Worm (Caenorhabditis elegans) whole organism, late embryonic: ENCODE results near the gene C35C5.10.

Source experiments
- C08G9.2 ChIP-seq: sonication (generic microtip); optimal IDR thresholded peaks from 2 replicates; lab custom pipeline; 2016; ENCODE audit warnings: mild to moderate bottlenecking, missing genetic modification characterization, moderate library complexity, missing compliant biosample characterization
- F13H6.1 ChIP-seq: sonication (generic microtip); optimal IDR thresholded peaks from 2 replicates; lab custom pipeline; 2016; ENCODE audit warnings: missing genetic modification characterization, missing compliant biosample characterization
- K02D7.2 ChIP-seq: sonication (generic microtip); optimal IDR thresholded peaks from 2 replicates; lab custom pipeline; 2017; ENCODE audit warnings: mild to moderate bottlenecking, missing genetic modification characterization, missing compliant biosample characterization
- K09A11.1 ChIP-seq: sonication (generic microtip); optimal IDR thresholded peaks from 2 replicates; lab custom pipeline; 2017; ENCODE audit warnings: antibody characterized with exemption, mild to moderate bottlenecking, missing genetic modification characterization, missing compliant biosample characterization; ENCODE audit not compliant: insufficient read depth
- T23F11.4 ChIP-seq: fragments of 200-800 bp; sonication (Bioruptor generic); optimal IDR thresholded peaks from 2 replicates; lab custom pipeline; 2018; ENCODE audit warnings: mild to moderate bottlenecking, missing genetic modification characterization, missing compliant biosample characterization
- Y22D7AL.16 ChIP-seq: sonication (generic microtip); optimal IDR thresholded peaks from 2 replicates; lab custom pipeline; 2016; ENCODE audit warnings: missing genetic modification characterization, missing compliant biosample characterization
- ahr-1 ChIP-seq: sonication (generic microtip); optimal IDR thresholded peaks from 2 replicates; lab custom pipeline; 2016; ENCODE audit warnings: missing genetic modification characterization, missing compliant biosample characterization
- ceh-14 ChIP-seq: sonication (generic microtip); optimal IDR thresholded peaks from 2 replicates; lab custom pipeline; 2016; ENCODE audit warnings: missing genotype, missing genetic modification characterization, missing compliant biosample characterization
- ceh-19 ChIP-seq: fragments of 200-800 bp; sonication (Bioruptor generic); optimal IDR thresholded peaks from 2 replicates; lab custom pipeline; 2018; ENCODE audit warnings: mild to moderate bottlenecking, missing genetic modification characterization, missing compliant biosample characterization
- ceh-2 ChIP-seq: sonication (generic microtip); optimal IDR thresholded peaks from 2 replicates; lab custom pipeline; 2016; ENCODE audit warnings: missing genotype, missing genetic modification characterization, missing compliant biosample characterization
- ceh-22 ChIP-seq: sonication (generic microtip); optimal IDR thresholded peaks from 2 replicates; lab custom pipeline; 2017; ENCODE audit warnings: missing biosample characterization, missing genetic modification characterization
- ceh-24 ChIP-seq: sonication (generic microtip); optimal IDR thresholded peaks from 2 replicates; lab custom pipeline; 2016; ENCODE audit warnings: mild to moderate bottlenecking, missing genetic modification characterization, missing compliant biosample characterization
- ceh-30 ChIP-seq: fragments of 150-350 bp; optimal IDR thresholded peaks from 2 replicates; lab custom pipeline; 2014; ENCODE audit warnings: missing biosample characterization, missing genetic modification characterization
- ceh-31 ChIP-seq: sonication (generic microtip); optimal IDR thresholded peaks from 2 replicates; lab custom pipeline; 2016; ENCODE audit warnings: missing genetic modification characterization, missing compliant biosample characterization
- ceh-34 ChIP-seq: sonication (generic microtip); optimal IDR thresholded peaks from 2 replicates; lab custom pipeline; 2016; ENCODE audit warnings: mild to moderate bottlenecking, missing genetic modification characterization, missing compliant biosample characterization
- ceh-45 ChIP-seq: fragments of 200-800 bp; sonication (Bioruptor generic); IDR thresholded peaks from 2 replicates; pipeline ENCODE4 v1.3.6; 2022; ENCODE audit warnings: missing genetic modification reagents, missing genetic modification characterization, missing compliant biosample characterization
- ceh-48 ChIP-seq: sonication (generic microtip); optimal IDR thresholded peaks from 2 replicates; lab custom pipeline; 2016; ENCODE audit warnings: missing genetic modification characterization, inconsistent platforms, missing compliant biosample characterization
- ceh-6 ChIP-seq: fragments of 200-800 bp; sonication (Bioruptor generic); optimal IDR thresholded peaks from 2 replicates; lab custom pipeline; 2018; ENCODE audit warnings: mild to moderate bottlenecking, missing genetic modification characterization, missing compliant biosample characterization
- ceh-9 ChIP-seq: sonication (generic microtip); optimal IDR thresholded peaks from 2 replicates; lab custom pipeline; 2016; ENCODE audit warnings: mild to moderate bottlenecking, missing genetic modification characterization, inconsistent platforms, missing compliant biosample characterization
- che-1 ChIP-seq: sonication (generic microtip); optimal IDR thresholded peaks from 2 replicates; lab custom pipeline; 2016; ENCODE audit warnings: mild to moderate bottlenecking, missing genetic modification characterization, missing compliant biosample characterization
- elt-2 ChIP-seq: sonication (generic microtip); optimal IDR thresholded peaks from 2 replicates; lab custom pipeline; 2016; ENCODE audit warnings: missing genetic modification reagents, missing genetic modification characterization, missing compliant biosample characterization
- elt-4 ChIP-seq: sonication (generic microtip); optimal IDR thresholded peaks from 2 replicates; lab custom pipeline; 2016; ENCODE audit warnings: missing genetic modification characterization, missing compliant biosample characterization
- ets-4 ChIP-seq: sonication (generic microtip); optimal IDR thresholded peaks from 2 replicates; lab custom pipeline; 2016; ENCODE audit warnings: missing genetic modification characterization, missing compliant biosample characterization
- eyg-1 ChIP-seq: sonication (generic microtip); optimal IDR thresholded peaks from 2 replicates; lab custom pipeline; 2016; ENCODE audit warnings: missing genotype, missing genetic modification characterization, missing compliant biosample characterization
- fax-1 ChIP-seq: sonication (generic microtip); optimal IDR thresholded peaks from 2 replicates; lab custom pipeline; 2016; ENCODE audit warnings: missing genotype, missing genetic modification characterization, missing compliant biosample characterization
- fkh-10 ChIP-seq: fragments of 150-350 bp; optimal IDR thresholded peaks from 2 replicates; lab custom pipeline; 2014; ENCODE audit warnings: missing biosample characterization, missing genetic modification reagents, missing genetic modification characterization
- fkh-6 ChIP-seq: sonication (generic microtip); optimal IDR thresholded peaks from 2 replicates; lab custom pipeline; 2016; ENCODE audit warnings: missing genetic modification characterization, missing compliant biosample characterization
- gmeb-2 ChIP-seq: sonication (generic microtip); optimal IDR thresholded peaks from 2 replicates; lab custom pipeline; 2016; ENCODE audit warnings: missing genetic modification characterization, inconsistent platforms, missing compliant biosample characterization
- hlh-13 ChIP-seq: fragments of 200-800 bp; sonication (Bioruptor generic); optimal IDR thresholded peaks from 2 replicates; lab custom pipeline; 2018; ENCODE audit warnings: mild to moderate bottlenecking, missing genetic modification characterization, missing compliant biosample characterization
- hlh-15 ChIP-seq: sonication (generic microtip); optimal IDR thresholded peaks from 2 replicates; lab custom pipeline; 2016; ENCODE audit warnings: missing genetic modification characterization, missing compliant biosample characterization
- hlh-30 ChIP-seq: sonication (generic microtip); optimal IDR thresholded peaks from 2 replicates; lab custom pipeline; 2017; ENCODE audit warnings: antibody characterized with exemption, missing genetic modification characterization, missing compliant biosample characterization; ENCODE audit not compliant: insufficient read depth
- hlh-6 ChIP-seq: sonication (generic microtip); optimal IDR thresholded peaks from 2 replicates; lab custom pipeline; 2016; ENCODE audit warnings: missing genotype, missing genetic modification characterization, missing compliant biosample characterization
- hlh-8 ChIP-seq: sonication (generic microtip); optimal IDR thresholded peaks from 2 replicates; lab custom pipeline; 2016; ENCODE audit warnings: missing genotype, missing genetic modification characterization, missing compliant biosample characterization
- lim-6 ChIP-seq: sonication (generic microtip); optimal IDR thresholded peaks from 2 replicates; lab custom pipeline; 2016; ENCODE audit warnings: missing genetic modification characterization, missing compliant biosample characterization
- lin-11 ChIP-seq: fragments of 200-800 bp; sonication (Bioruptor generic); optimal IDR thresholded peaks from 2 replicates; lab custom pipeline; 2018; ENCODE audit warnings: mild to moderate bottlenecking, missing genetic modification characterization, missing compliant biosample characterization
- nfya-1 ChIP-seq: sonication (generic microtip); optimal IDR thresholded peaks from 2 replicates; lab custom pipeline; 2017; ENCODE audit warnings: missing genetic modification characterization, mild to moderate bottlenecking, missing compliant biosample characterization, antibody characterized with exemption, moderate library complexity
- nhr-232 ChIP-seq: sonication (generic microtip); optimal IDR thresholded peaks from 2 replicates; lab custom pipeline; 2016; ENCODE audit warnings: missing genetic modification characterization, missing compliant biosample characterization
- npax-4 ChIP-seq: sonication (generic microtip); optimal IDR thresholded peaks from 2 replicates; lab custom pipeline; 2016; ENCODE audit warnings: missing genetic modification characterization, missing compliant biosample characterization
- odd-2 ChIP-seq: sonication (generic microtip); optimal IDR thresholded peaks from 2 replicates; lab custom pipeline; 2017; ENCODE audit warnings: antibody characterized with exemption, mild to moderate bottlenecking, missing genetic modification characterization, missing compliant biosample characterization
- pax-1 ChIP-seq: fragments of 150-350 bp; optimal IDR thresholded peaks from 2 replicates; lab custom pipeline; 2014; ENCODE audit warnings: missing biosample characterization, missing genetic modification characterization
- pha-2 ChIP-seq: sonication (generic microtip); optimal IDR thresholded peaks from 2 replicates; lab custom pipeline; 2017; ENCODE audit warnings: mild to moderate bottlenecking, missing genetic modification characterization, missing compliant biosample characterization
- pha-4 ChIP-seq: fragments of 150-350 bp; optimal IDR thresholded peaks from 2 replicates; lab custom pipeline; 2018; ENCODE audit warnings: missing biosample characterization, missing genetic modification reagents, missing genetic modification characterization
- pros-1 ChIP-seq: fragments of 150-350 bp; optimal IDR thresholded peaks from 2 replicates; lab custom pipeline; 2014; ENCODE audit warnings: missing biosample characterization, missing genetic modification reagents, missing genetic modification characterization
- rnt-1 ChIP-seq: sonication (generic microtip); optimal IDR thresholded peaks from 2 replicates; lab custom pipeline; 2016; ENCODE audit warnings: missing genetic modification characterization, missing compliant biosample characterization
- sox-2 ChIP-seq: fragments of 200-800 bp; sonication (Bioruptor generic); IDR thresholded peaks from 2 replicates; pipeline ENCODE4 v1.3.6; 2022; ENCODE audit warnings: missing genetic modification reagents, missing genetic modification characterization, missing compliant biosample characterization
- syd-9 ChIP-seq: sonication (generic microtip); optimal IDR thresholded peaks from 2 replicates; lab custom pipeline; 2016; ENCODE audit warnings: mild to moderate bottlenecking, missing genetic modification characterization, moderate library complexity, missing compliant biosample characterization
- tbx-2 ChIP-seq: sonication (generic microtip); optimal IDR thresholded peaks from 2 replicates; lab custom pipeline; 2016; ENCODE audit warnings: missing genetic modification characterization, missing compliant biosample characterization
- tbx-7 ChIP-seq: sonication (generic microtip); optimal IDR thresholded peaks from 2 replicates; lab custom pipeline; 2016; ENCODE audit warnings: missing genotype, missing genetic modification characterization, missing compliant biosample characterization
- unc-3 ChIP-seq, 2 experiments: fragments of 200-800 bp in 1 of 2; sonication (Bioruptor generic) in 1 of 2; sonication (generic microtip) in 1 of 2; conservative IDR thresholded peaks in 1 of 2; optimal IDR thresholded peaks in 1 of 2; 2 replicates each; pipeline versions ENCODE4 v1.3.6 to Lab custom; 2016 to 2022; ENCODE audit warnings: missing compliant biosample characterization in 2 of 2, missing genetic modification characterization in 2 of 2, missing genetic modification reagents in 1 of 2
- unc-55 ChIP-seq: sonication (generic microtip); optimal IDR thresholded peaks from 2 replicates; lab custom pipeline; 2017; ENCODE audit warnings: missing biosample characterization, missing genetic modification reagents, missing genetic modification characterization
- ztf-16 ChIP-seq: sonication (generic microtip); optimal IDR thresholded peaks from 2 replicates; lab custom pipeline; 2017; ENCODE audit warnings: missing genetic modification characterization, missing compliant biosample characterization

C35C5.10 gene

ce11 chrX:11605766-11606490, 49.9 kb downstream of the C35C5.10 start:
- TF ChIP-seq fax-1 (peak; percentile 71), hlh-13 (GFP tag; lab: Kevin White, UChicago) (peak; percentile 5), pha-4 (tag; lab: Kevin White, UChicago) (no peak), F13H6.1 (peak; percentile 98), C08G9.2 (peak; percentile 60), nfya-1 (peak; percentile 95), hlh-6 (tag; lab: Kevin White, UChicago) (peak; percentile 62), K09A11.1 (tag; lab: Kevin White, UChicago) (peak; percentile 96), T23F11.4 (GFP tag; lab: Kevin White, UChicago) (peak; percentile 99), tbx-2 (peak; percentile 99), ceh-31 (tag; lab: Kevin White, UChicago) (peak; percentile 96), lin-11 (tag; lab: Kevin White, UChicago) (peak; percentile 89), elt-4 (no peak), pax-1 (peak; percentile 94), ceh-30 (tag; lab: Kevin White, UChicago) (peak; percentile 43), fkh-10 (GFP tag; lab: Kevin White, UChicago) (peak; percentile 95), hlh-30 (tag; lab: Kevin White, UChicago) (peak; percentile 1), ceh-2 (peak; percentile 93), rnt-1 (tag; lab: Kevin White, UChicago) (peak; percentile 100), pha-2 (tag; lab: Kevin White, UChicago) (peak; percentile 97), ztf-16 (peak; percentile 99), nhr-232 (tag; lab: Kevin White, UChicago) (peak; percentile 40), ceh-48 (peak; percentile 78), ceh-24 (tag; lab: Kevin White, UChicago) (peak; percentile 98), ceh-22 (peak; percentile 87), ceh-9 (tag; lab: Kevin White, UChicago) (no peak), tbx-7 (tag; lab: Kevin White, UChicago) (peak; percentile 76), npax-4 (tag; lab: Kevin White, UChicago) (peak; percentile 45), elt-2 (tag; lab: Kevin White, UChicago) (peak; percentile 98), ceh-19 (peak; percentile 97), syd-9 (tag; lab: Kevin White, UChicago) (peak; percentile 97), odd-2 (tag; lab: Kevin White, UChicago) (peak; percentile 89), Y22D7AL.16 (peak; percentile 97), ceh-45 (peak; percentile 53; the same call in 1 of the 2 replicates), che-1 (peak; percentile 88), ceh-14 (tag; lab: Kevin White, UChicago) (peak; percentile 99), unc-3 (GFP tag; conservative IDR thresholded peaks at IDR 0.05; lab: Robert Waterston, UW) (no peak; the same call in 1 of the 2 replicates), unc-3 (tag; optimal IDR thresholded peaks at IDR 0.05; lab: Kevin White, UChicago) (peak; percentile 99), K02D7.2 (peak; percentile 96), ceh-6 (GFP tag; lab: Kevin White, UChicago) (peak; percentile 83), lim-6 (tag; lab: Kevin White, UChicago) (peak; percentile 60), fkh-6 (tag; lab: Kevin White, UChicago) (peak; percentile 49), pros-1 (tag; lab: Kevin White, UChicago) (peak; percentile 77), sox-2 (GFP tag; lab: Robert Waterston, UW) (peak; percentile 91), gmeb-2 (tag; lab: Kevin White, UChicago) (peak; percentile 75), eyg-1 (tag; lab: Kevin White, UChicago) (peak; percentile 92), hlh-15 (tag; lab: Kevin White, UChicago) (peak; percentile 82), unc-55 (GFP tag; lab: Kevin White, UChicago) (no peak), ets-4 (tag; lab: Kevin White, UChicago) (peak; percentile 91), ceh-34 (tag; lab: Kevin White, UChicago) (peak; percentile 100), hlh-8 (peak; percentile 84), ahr-1 (tag; lab: Kevin White, UChicago) (peak; percentile 82)
